Fruit fly (Drosophila melanogaster) whole organism, pupa: Measurements from ENCODE around the gene UQCR-C2.

Source experiments
- CG10348 ChIP-seq: fragments of 200-800 bp; sonication (Bioruptor generic); IDR thresholded peaks from 2 replicates; pipeline ENCODE4 v1.3.6; 2022; ENCODE audit warnings: missing biosample characterization, missing genetic modification characterization
- CG12605 ChIP-seq: fragments of 200-800 bp; sonication (Bioruptor generic); IDR thresholded peaks from 2 replicates; pipeline ENCODE4 v1.3.6; 2022; ENCODE audit warnings: missing biosample characterization, missing genetic modification characterization
- CG13204 ChIP-seq: fragments of 200-800 bp; sonication (Bioruptor generic); optimal IDR thresholded peaks from 2 replicates; lab custom pipeline; 2018; ENCODE audit warnings: missing biosample characterization, mild to moderate bottlenecking, missing genetic modification characterization, moderate library complexity
- CG14655 ChIP-seq: fragments of 200-800 bp; sonication (Bioruptor generic); optimal IDR thresholded peaks from 3 replicates; lab custom pipeline; 2017; ENCODE audit warnings: mild to moderate bottlenecking, missing biosample characterization, missing genetic modification reagents, missing genetic modification characterization
- CG15710 ChIP-seq: fragments of 200-800 bp; sonication (Bioruptor generic); optimal IDR thresholded peaks from 2 replicates; lab custom pipeline; 2018; ENCODE audit warnings: missing biosample characterization, mild to moderate bottlenecking, missing genetic modification characterization, moderate library complexity
- CG17806 ChIP-seq: fragments of 200-800 bp; sonication (Bioruptor generic); optimal IDR thresholded peaks from 2 replicates; lab custom pipeline; 2018; ENCODE audit warnings: missing biosample characterization, mild to moderate bottlenecking, missing genetic modification characterization, moderate library complexity
- CG32121 ChIP-seq: fragments of 200-800 bp; sonication (Bioruptor generic); IDR thresholded peaks from 2 replicates; pipeline ENCODE4 v1.3.6; 2022; ENCODE audit warnings: missing biosample characterization, missing genetic modification characterization
- CG34367 ChIP-seq: fragments of 200-800 bp; sonication (Bioruptor generic); optimal IDR thresholded peaks from 2 replicates; lab custom pipeline; 2018; ENCODE audit warnings: missing biosample characterization, mild to moderate bottlenecking, missing genetic modification characterization
- CG4496 ChIP-seq: fragments of 200-800 bp; sonication (Bioruptor generic); IDR thresholded peaks from 3 replicates; pipeline ENCODE4 v1.3.6; 2022; ENCODE audit warnings: missing biosample characterization, missing genetic modification characterization
- CG8159 ChIP-seq: fragments of 200-800 bp; sonication (Bioruptor generic); optimal IDR thresholded peaks from 3 replicates; lab custom pipeline; 2018; ENCODE audit warnings: missing biosample characterization, mild to moderate bottlenecking, missing genetic modification characterization, moderate library complexity
- CG8301 ChIP-seq: fragments of 200-800 bp; sonication (Bioruptor generic); optimal IDR thresholded peaks from 2 replicates; lab custom pipeline; 2018; ENCODE audit warnings: missing biosample characterization, mild to moderate bottlenecking, missing genetic modification characterization
- CG9948 ChIP-seq: fragments of 200-800 bp; sonication (Bioruptor generic); optimal IDR thresholded peaks from 2 replicates; lab custom pipeline; 2018; ENCODE audit warnings: missing biosample characterization, mild to moderate bottlenecking, missing genetic modification characterization, moderate library complexity
- D1 ChIP-seq: fragments of 200-800 bp; sonication (Bioruptor generic); optimal IDR thresholded peaks from 2 replicates; lab custom pipeline; 2018; ENCODE audit warnings: missing biosample characterization, mild to moderate bottlenecking, missing genetic modification characterization, moderate library complexity
- EcR ChIP-seq: fragments of 200-800 bp; sonication (Bioruptor generic); optimal IDR thresholded peaks from 3 replicates; lab custom pipeline; 2019; ENCODE audit warnings: missing biosample characterization, missing genetic modification characterization, mild to moderate bottlenecking, moderate library complexity, missing genetic modification reagents
- Ets98B ChIP-seq: fragments of 200-800 bp; sonication (Bioruptor generic); IDR thresholded peaks from 2 replicates; pipeline ENCODE4 v1.3.6; 2022; ENCODE audit warnings: missing biosample characterization, missing genetic modification characterization
- Pif1A ChIP-seq: fragments of 200-800 bp; sonication (Bioruptor generic); optimal IDR thresholded peaks from 3 replicates; lab custom pipeline; 2016; ENCODE audit warnings: missing biosample characterization, missing genetic modification characterization
- Pif1B ChIP-seq: fragments of 200-800 bp; sonication (Bioruptor generic); optimal IDR thresholded peaks from 3 replicates; lab custom pipeline; 2016; ENCODE audit warnings: missing biosample characterization, missing genetic modification characterization
- Snoo ChIP-seq: fragments of 200-800 bp; sonication (Bioruptor generic); optimal IDR thresholded peaks from 3 replicates; lab custom pipeline; 2017; ENCODE audit warnings: missing biosample characterization, mild to moderate bottlenecking, missing genetic modification characterization, inconsistent platforms
- fd96Ca ChIP-seq: fragments of 200-800 bp; sonication (Bioruptor generic); IDR thresholded peaks from 3 replicates; pipeline ENCODE4 v1.3.6; 2022; ENCODE audit warnings: missing biosample characterization, missing genetic modification characterization
- gl ChIP-seq: fragments of 200-800 bp; sonication (Bioruptor generic); optimal IDR thresholded peaks from 2 replicates; lab custom pipeline; 2018; ENCODE audit warnings: missing biosample characterization, mild to moderate bottlenecking, missing genetic modification characterization
- rn ChIP-seq: fragments of 200-800 bp; sonication (Bioruptor generic); IDR thresholded peaks from 2 replicates; pipeline ENCODE4 v1.3.6; 2022; ENCODE audit warnings: missing biosample characterization, missing genetic modification characterization

The UQCR-C2 gene

dm6 chr3L:16566093-16566492 lies 17.8 kb upstream of the UQCR-C2 start:
- TF ChIP-seq CG9948 (tag; lab: Kevin White, UChicago), result no peak
- no peak for TF ChIP-seq gl (tag; lab: Kevin White, UChicago)
- no peak for TF ChIP-seq Pif1B (GFP tag; lab: Kevin White, UChicago)
- no peak for TF ChIP-seq Pif1A
- TF ChIP-seq Ets98B (GFP tag; lab: Robert Waterston, UW), result no peak
- no peak for TF ChIP-seq CG15710
- no peak for TF ChIP-seq Snoo (tag; lab: Kevin White, UChicago)
- TF ChIP-seq fd96Ca (GFP tag; lab: Robert Waterston, UW), result no peak
- no peak for TF ChIP-seq CG34367 (tag; lab: Kevin White, UChicago)
- no peak for TF ChIP-seq rn (GFP tag; lab: Robert Waterston, UW)
- no peak for TF ChIP-seq CG12605 (GFP tag; lab: Robert Waterston, UW)
- TF ChIP-seq CG4496 (GFP tag; lab: Robert Waterston, UW), result no peak
- TF ChIP-seq CG8301 (tag; lab: Kevin White, UChicago), result no peak
- TF ChIP-seq CG32121, result no peak
- TF ChIP-seq CG17806 (tag; lab: Kevin White, UChicago), result no peak
- no peak for TF ChIP-seq CG13204 (GFP tag; lab: Kevin White, UChicago)

dm6 chr3L:16566700-16567221 lies 17.2 kb upstream of the UQCR-C2 start, which contains the start of gene UQCR-6.4L:
TSS of gene UQCR-6.4L (plus strand) at chr3L:16566750.
- TF ChIP-seq Pif1A, result no peak
- TF ChIP-seq CG9948 (tag; lab: Kevin White, UChicago), result no peak
- TF ChIP-seq CG32121, result no peak
- no peak for TF ChIP-seq Pif1B (GFP tag; lab: Kevin White, UChicago)
- TF ChIP-seq gl (tag; lab: Kevin White, UChicago), result no peak
- TF ChIP-seq Snoo (tag; lab: Kevin White, UChicago), result no peak
- TF ChIP-seq CG17806 (tag; lab: Kevin White, UChicago), result no peak
- TF ChIP-seq CG14655 (GFP tag; lab: Kevin White, UChicago), result no peak
- no peak for TF ChIP-seq EcR (GFP tag; lab: Kevin White, UChicago)
- no peak for TF ChIP-seq rn (GFP tag; lab: Robert Waterston, UW)
- no peak for TF ChIP-seq CG13204 (GFP tag; lab: Kevin White, UChicago)
- TF ChIP-seq CG8301 (tag; lab: Kevin White, UChicago), result no peak
- TF ChIP-seq CG34367 (tag; lab: Kevin White, UChicago), result no peak

dm6 chr3L:16567495-16567894 lies 16.4 kb upstream of the UQCR-C2 start:
- no peak for TF ChIP-seq Pif1B (GFP tag; lab: Kevin White, UChicago)
- TF ChIP-seq CG15710, result no peak
- peak; percentile 16 for TF ChIP-seq CG14655 (GFP tag; lab: Kevin White, UChicago)
- TF ChIP-seq CG32121, result 0 out of 2 replicates have a peak, but pooled peaks have one; percentile 20

- TF ChIP-seq CG15710, result no peak
- no peak for TF ChIP-seq EcR (GFP tag; lab: Kevin White, UChicago)
- TF ChIP-seq Pif1A, result no peak
- no peak for TF ChIP-seq Pif1B (GFP tag; lab: Kevin White, UChicago)
- no peak for TF ChIP-seq CG13204 (GFP tag; lab: Kevin White, UChicago)
- TF ChIP-seq CG9948 (tag; lab: Kevin White, UChicago), result no peak
- TF ChIP-seq Ets98B (GFP tag; lab: Robert Waterston, UW), result no peak
- TF ChIP-seq CG34367 (tag; lab: Kevin White, UChicago), result no peak
- TF ChIP-seq D1, result no peak
- no peak for TF ChIP-seq CG10348 (GFP tag; lab: Robert Waterston, UW)
- TF ChIP-seq CG32121, result no peak
- no peak for TF ChIP-seq gl (tag; lab: Kevin White, UChicago)
Observed at dm6 chr3L:16569456-16569855, 14.5 kb upstream of the UQCR-C2 start.

dm6 chr3L:16571014-16571738 lies 12.7 kb upstream of the UQCR-C2 start:
- TF ChIP-seq CG4496 (GFP tag; lab: Robert Waterston, UW) (0 out of 3 replicates have a peak, but pooled peaks have one; percentile 6), CG8301 (tag; lab: Kevin White, UChicago) (peak; percentile 7), D1 (no peak)

- TF ChIP-seq rn (GFP tag; lab: Robert Waterston, UW) (no peak), CG8301 (tag; lab: Kevin White, UChicago) (no peak), CG14655 (GFP tag; lab: Kevin White, UChicago) (no peak), CG8159 (no peak), CG4496 (GFP tag; lab: Robert Waterston, UW) (no peak), CG34367 (tag; lab: Kevin White, UChicago) (no peak), D1 (no peak), CG10348 (GFP tag; lab: Robert Waterston, UW) (no peak), Snoo (tag; lab: Kevin White, UChicago) (no peak), CG13204 (GFP tag; lab: Kevin White, UChicago) (no peak)
Observed at dm6 chr3L:16571739-16572063, 12.2 kb upstream of the UQCR-C2 start.
